Worm (Caenorhabditis elegans): ENCODE results near the gene Y77E11A.8.

Y77E11A.8 gene

DNA sequence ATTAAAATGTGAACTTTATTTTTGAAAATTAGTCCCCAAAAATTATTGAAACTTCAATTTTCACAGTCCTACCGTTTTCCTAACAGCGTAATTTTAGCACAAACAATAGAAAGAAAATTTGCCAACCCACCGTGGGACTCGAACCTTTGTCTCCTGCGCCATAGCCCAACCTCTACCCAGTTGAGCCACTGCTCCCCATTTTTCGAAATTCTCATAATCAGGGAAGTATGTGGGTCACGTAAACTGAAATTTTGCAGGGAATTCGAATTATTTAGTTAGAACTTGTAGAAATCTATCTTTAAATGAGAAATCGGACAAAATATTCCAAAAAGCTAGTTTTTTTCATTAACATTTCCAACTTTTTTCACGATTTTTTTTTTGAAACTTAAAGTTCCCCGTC lies 44.5 kb downstream of the Y77E11A.8 start:
- no peak for TF ChIP-seq madf-5 (GFP tag; IDR thresholded peaks at IDR 0.05)
- no peak for TF ChIP-seq nhr-41 (GFP tag; IDR thresholded peaks at IDR 0.05)
- no peak for TF ChIP-seq R02D3.7 (tag; optimal IDR thresholded peaks at IDR 0.05)
- TF ChIP-seq aha-1 (tag), result no peak
- TF ChIP-seq lin-39 (tag; optimal IDR thresholded peaks at IDR 0.05), result no peak
- TF ChIP-seq ceh-62 (tag; optimal IDR thresholded peaks at IDR 0.05), result no peak
- TF ChIP-seq tag-97 (GFP tag; IDR thresholded peaks at IDR 0.05), result no peak
- TF ChIP-seq dmd-9 (GFP tag; IDR thresholded peaks at IDR 0.05), result no peak
- no peak for TF ChIP-seq mdt-29 (GFP tag; IDR thresholded peaks at IDR 0.05)
- TF ChIP-seq nhr-6 (tag; optimal IDR thresholded peaks at IDR 0.05), result no peak
- TF ChIP-seq attf-4 (tag; optimal IDR thresholded peaks at IDR 0.05), result no peak
- TF ChIP-seq ZK546.5 (tag; optimal IDR thresholded peaks at IDR 0.05), result no peak
- TF ChIP-seq gei-8 (GFP tag; optimal IDR thresholded peaks at IDR 0.05), result no peak
- TF ChIP-seq lin-29 (GFP tag; IDR thresholded peaks at IDR 0.05), result no peak
- TF ChIP-seq hif-1 (tag; optimal IDR thresholded peaks at IDR 0.05), result no peak

DNA sequence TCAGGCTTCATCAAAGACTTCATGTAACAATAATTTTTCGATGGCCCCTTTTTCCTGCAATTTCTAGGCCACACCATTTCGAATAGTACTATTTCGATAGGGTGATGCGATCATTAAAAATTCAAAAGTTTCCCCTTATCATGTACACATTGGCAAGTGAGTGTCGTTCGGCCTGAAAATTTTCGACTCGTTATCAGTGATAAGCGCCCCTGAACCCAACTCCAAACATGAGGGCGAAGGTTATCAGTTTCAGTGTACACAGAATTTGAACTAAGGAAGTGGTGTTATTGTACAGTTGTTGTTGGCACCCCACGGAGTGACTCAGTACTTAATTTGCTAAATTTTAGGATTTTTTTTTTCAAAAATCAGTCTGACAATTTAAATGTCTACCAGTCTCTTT lies 45.9 kb downstream of the Y77E11A.8 start:
- TF ChIP-seq mxl-2 (GFP tag; conservative IDR thresholded peaks at IDR 0.05), result no peak
- peak; percentile 99 for TF ChIP-seq pqm-1 (tag; optimal IDR thresholded peaks at IDR 0.05)
- no peak for TF ChIP-seq daf-8 (GFP tag; IDR thresholded peaks at IDR 0.05)
- TF ChIP-seq daf-19 (GFP tag; conservative IDR thresholded peaks at IDR 0.05), result no peak
- TF ChIP-seq zip-11 (GFP tag; IDR thresholded peaks at IDR 0.05), result no peak
- no peak for TF ChIP-seq fos-1 (tag; optimal IDR thresholded peaks at IDR 0.05)
- TF ChIP-seq dmd-9 (GFP tag; IDR thresholded peaks at IDR 0.05), result no peak
- TF ChIP-seq madf-5 (GFP tag; IDR thresholded peaks at IDR 0.05), result no peak
- no peak for TF ChIP-seq fkh-10 (GFP tag; optimal IDR thresholded peaks at IDR 0.05)
- TF ChIP-seq nhr-41 (GFP tag; IDR thresholded peaks at IDR 0.05), result peak; percentile 100
- no peak for TF ChIP-seq gei-8 (GFP tag; optimal IDR thresholded peaks at IDR 0.05)
- TF ChIP-seq set-16 (GFP tag; IDR thresholded peaks at IDR 0.05), result no peak
- no peak for TF ChIP-seq daf-12 (tag; optimal IDR thresholded peaks at IDR 0.05)
- no peak for TF ChIP-seq ama-1 (optimal IDR thresholded peaks at IDR 0.05)
- TF ChIP-seq lsy-2 (tag; optimal IDR thresholded peaks at IDR 0.05), result no peak
- no peak for TF ChIP-seq hlh-30 (tag; optimal IDR thresholded peaks at IDR 0.05; ENCODE audit: insufficient read depth)
- TF ChIP-seq snpc-4 (tag; optimal IDR thresholded peaks at IDR 0.05), result no peak
- TF ChIP-seq ceh-32 (tag; optimal IDR thresholded peaks at IDR 0.05; ENCODE audit: poor library complexity), result no peak
- TF ChIP-seq Y5F2A.4 (GFP tag; optimal IDR thresholded peaks at IDR 0.05), result no peak
- no peak for TF ChIP-seq cey-2 (tag; optimal IDR thresholded peaks at IDR 0.05; ENCODE audit: borderline replicate concordance, insufficient read depth)
- no peak for TF ChIP-seq hif-1 (tag; optimal IDR thresholded peaks at IDR 0.05)
- no peak for TF ChIP-seq nhr-237 (tag; optimal IDR thresholded peaks at IDR 0.05)
- no peak for TF ChIP-seq lin-29 (GFP tag; IDR thresholded peaks at IDR 0.05)
- no peak for TF ChIP-seq unc-39 (tag; optimal IDR thresholded peaks at IDR 0.05)
- TF ChIP-seq spr-3 (GFP tag; optimal IDR thresholded peaks at IDR 0.05), result no peak
- no peak for TF ChIP-seq zip-2 (tag; optimal IDR thresholded peaks at IDR 0.05)
- TF ChIP-seq hlh-11 (tag; optimal IDR thresholded peaks at IDR 0.05), result peak; percentile 84
- TF ChIP-seq snpc-1.2 (GFP tag; IDR thresholded peaks at IDR 0.05), result no peak
- TF ChIP-seq sdz-12 (GFP tag; optimal IDR thresholded peaks at IDR 0.05), result no peak
- TF ChIP-seq lin-1 (GFP tag; IDR thresholded peaks at IDR 0.05), result peak; percentile 67
- TF ChIP-seq aha-1 (tag), result no peak
- TF ChIP-seq dmd-8 (GFP tag; IDR thresholded peaks at IDR 0.05), result no peak
- no peak for TF ChIP-seq nhr-25 (tag; optimal IDR thresholded peaks at IDR 0.05; ENCODE audit: borderline replicate concordance, insufficient read depth)
- no peak for TF ChIP-seq nhr-6 (tag; optimal IDR thresholded peaks at IDR 0.05)
- TF ChIP-seq mdl-1 (tag; optimal IDR thresholded peaks at IDR 0.05), result no peak
- TF ChIP-seq nhr-102 (tag; optimal IDR thresholded peaks at IDR 0.05), result no peak
- TF ChIP-seq lim-7 (GFP tag; IDR thresholded peaks at IDR 0.05), result no peak
- no peak for TF ChIP-seq attf-4 (tag; optimal IDR thresholded peaks at IDR 0.05)
- no peak for TF ChIP-seq lin-39 (tag; optimal IDR thresholded peaks at IDR 0.05)
- no peak for TF ChIP-seq Y105C5A.15 (GFP tag; IDR thresholded peaks at IDR 0.05)
- TF ChIP-seq ceh-62 (tag; optimal IDR thresholded peaks at IDR 0.05), result no peak
- TF ChIP-seq nhr-42 (GFP tag; IDR thresholded peaks at IDR 0.05), result no peak
- TF ChIP-seq T26A8.4 (GFP tag; IDR thresholded peaks at IDR 0.05), result no peak
- TF ChIP-seq vab-7 (GFP tag; IDR thresholded peaks at IDR 0.05), result no peak
- no peak for TF ChIP-seq arid-1 (GFP tag; conservative IDR thresholded peaks at IDR 0.05)

Data from whole organism, L4 larva.